Worm (Caenorhabditis elegans) whole organism, mixed stage, embryonic: ENCODE results near the gene C33F10.11.
A peak's percentile ranks its signal among the peaks of the same experiment; 100 is the strongest.

ENCODE experiments used
- M03D4.4 ChIP-seq: sonication (generic microtip); optimal IDR thresholded peaks from 2 replicates; lab custom pipeline; 2017; ENCODE audit warnings: mild to moderate bottlenecking, missing genetic modification characterization, missing compliant biosample characterization
- bed-3 ChIP-seq: fragments of 200-800 bp; sonication (Bioruptor generic); optimal IDR thresholded peaks from 3 replicates; lab custom pipeline; 2018; ENCODE audit warnings: mild to moderate bottlenecking, missing genetic modification characterization, moderate library complexity, missing compliant biosample characterization
- blmp-1 ChIP-seq: fragments of 150-350 bp; optimal IDR thresholded peaks from 2 replicates; lab custom pipeline; 2014; ENCODE audit warnings: missing biosample characterization, missing genetic modification characterization
- ceh-83 ChIP-seq: fragments of 200-800 bp; sonication (Bioruptor generic); optimal IDR thresholded peaks from 2 replicates; lab custom pipeline; 2018; ENCODE audit warnings: mild to moderate bottlenecking, missing genetic modification characterization, missing compliant biosample characterization
- ces-1 ChIP-seq: fragments of 150-350 bp; optimal IDR thresholded peaks from 2 replicates; lab custom pipeline; 2014; ENCODE audit warnings: missing biosample characterization, missing genetic modification reagents, missing genetic modification characterization
- cnd-1 ChIP-seq: fragments of 200-800 bp; sonication (Bioruptor generic); optimal IDR thresholded peaks from 2 replicates; lab custom pipeline; 2018; ENCODE audit warnings: mild to moderate bottlenecking, missing genetic modification characterization, missing compliant biosample characterization
- drap-1 ChIP-seq: fragments of 200-800 bp; sonication (Bioruptor generic); optimal IDR thresholded peaks from 3 replicates; lab custom pipeline; 2018; ENCODE audit warnings: mild to moderate bottlenecking, missing genetic modification characterization, missing compliant biosample characterization
- elt-1 ChIP-seq: sonication (generic microtip); optimal IDR thresholded peaks from 2 replicates; lab custom pipeline; 2017; ENCODE audit warnings: missing genetic modification characterization, mild to moderate bottlenecking, missing compliant biosample characterization, antibody characterized with exemption, moderate library complexity, borderline replicate concordance; ENCODE audit not compliant: insufficient read depth
- elt-3 ChIP-seq: fragments of 150-350 bp; optimal IDR thresholded peaks from 2 replicates; lab custom pipeline; 2014; ENCODE audit warnings: missing biosample characterization, missing genetic modification characterization
- flh-1 ChIP-seq: fragments of 200-800 bp; sonication (Bioruptor generic); optimal IDR thresholded peaks from 2 replicates; lab custom pipeline; 2018; ENCODE audit warnings: mild to moderate bottlenecking, missing genetic modification characterization, moderate library complexity, missing compliant biosample characterization
- ham-2 ChIP-seq: fragments of 200-800 bp; sonication (Bioruptor generic); optimal IDR thresholded peaks from 2 replicates; lab custom pipeline; 2018; ENCODE audit warnings: mild to moderate bottlenecking, missing genetic modification characterization, missing compliant biosample characterization
- hlh-1 ChIP-seq: fragments of 150-350 bp; optimal IDR thresholded peaks from 2 replicates; lab custom pipeline; 2014; ENCODE audit warnings: missing biosample characterization, missing genetic modification reagents, missing genetic modification characterization
- lin-13 ChIP-seq: fragments of 150-350 bp; optimal IDR thresholded peaks from 2 replicates; lab custom pipeline; 2014; ENCODE audit warnings: missing biosample characterization, missing genetic modification characterization
- lin-32 ChIP-seq: fragments of 200-800 bp; sonication (Bioruptor generic); optimal IDR thresholded peaks from 2 replicates; lab custom pipeline; 2018; ENCODE audit warnings: mild to moderate bottlenecking, missing genetic modification characterization, missing compliant biosample characterization
- lsy-2 ChIP-seq: fragments of 150-350 bp; optimal IDR thresholded peaks from 2 replicates; lab custom pipeline; 2014; ENCODE audit warnings: missing biosample characterization, missing genetic modification characterization
- mep-1 ChIP-seq: fragments of 150-350 bp; optimal IDR thresholded peaks from 2 replicates; lab custom pipeline; 2017; ENCODE audit warnings: missing biosample characterization, missing genetic modification reagents, missing genetic modification characterization, inconsistent platforms
- mls-2 ChIP-seq: sonication (generic microtip); optimal IDR thresholded peaks from 2 replicates; lab custom pipeline; 2016; ENCODE audit warnings: mild to moderate bottlenecking, missing genetic modification characterization, moderate library complexity, missing compliant biosample characterization
- nhr-12 ChIP-seq: fragments of 150-350 bp; optimal IDR thresholded peaks from 2 replicates; lab custom pipeline; 2014; ENCODE audit warnings: missing biosample characterization, missing genetic modification characterization
- nhr-2 ChIP-seq: fragments of 150-350 bp; optimal IDR thresholded peaks from 2 replicates; lab custom pipeline; 2014; ENCODE audit warnings: missing biosample characterization, missing genetic modification characterization
- nhr-237 ChIP-seq: fragments of 150-350 bp; optimal IDR thresholded peaks from 2 replicates; lab custom pipeline; 2014; ENCODE audit warnings: missing biosample characterization, missing genetic modification characterization
- nhr-28 ChIP-seq: fragments of 150-350 bp; optimal IDR thresholded peaks from 2 replicates; lab custom pipeline; 2014; ENCODE audit warnings: missing biosample characterization, missing genetic modification characterization
- nhr-76 ChIP-seq: sonication (generic microtip); optimal IDR thresholded peaks from 2 replicates; lab custom pipeline; 2017; ENCODE audit warnings: missing biosample characterization, missing genetic modification characterization
- pha-4 ChIP-seq: fragments of 150-350 bp; optimal IDR thresholded peaks from 2 replicates; lab custom pipeline; 2018; ENCODE audit warnings: missing biosample characterization, missing genetic modification reagents, missing genetic modification characterization
- sem-2 ChIP-seq: fragments of 200-800 bp; sonication (Bioruptor generic); optimal IDR thresholded peaks from 2 replicates; lab custom pipeline; 2018; ENCODE audit warnings: mild to moderate bottlenecking, missing genetic modification characterization, missing compliant biosample characterization
- sptf-1 ChIP-seq: sonication (generic microtip); optimal IDR thresholded peaks from 2 replicates; lab custom pipeline; 2017; ENCODE audit warnings: mild to moderate bottlenecking, missing genetic modification characterization, moderate library complexity, missing compliant biosample characterization
- tbx-8 ChIP-seq: fragments of 200-800 bp; sonication (Bioruptor generic); optimal IDR thresholded peaks from 2 replicates; lab custom pipeline; 2018; ENCODE audit warnings: mild to moderate bottlenecking, missing genetic modification characterization, moderate library complexity, missing compliant biosample characterization
- unc-120 ChIP-seq: sonication (generic microtip); optimal IDR thresholded peaks from 2 replicates; lab custom pipeline; 2017; ENCODE audit warnings: missing genetic modification characterization, missing compliant biosample characterization; ENCODE audit not compliant: poor library complexity, severe bottlenecking
- unc-39 ChIP-seq: fragments of 150-350 bp; optimal IDR thresholded peaks from 2 replicates; lab custom pipeline; 2014; ENCODE audit warnings: missing biosample characterization, missing genetic modification characterization
- unc-62 ChIP-seq: fragments of 150-350 bp; optimal IDR thresholded peaks from 2 replicates; lab custom pipeline; 2014; ENCODE audit warnings: missing biosample characterization, missing genetic modification reagents, missing genetic modification characterization
- zip-8 ChIP-seq: fragments of 150-350 bp; optimal IDR thresholded peaks from 2 replicates; lab custom pipeline; 2014; ENCODE audit warnings: missing biosample characterization, missing genetic modification characterization
- ztf-11 ChIP-seq: fragments of 150-350 bp; optimal IDR thresholded peaks from 2 replicates; lab custom pipeline; 2014; ENCODE audit warnings: missing biosample characterization, missing genetic modification characterization

C33F10.11 gene

DNA sequence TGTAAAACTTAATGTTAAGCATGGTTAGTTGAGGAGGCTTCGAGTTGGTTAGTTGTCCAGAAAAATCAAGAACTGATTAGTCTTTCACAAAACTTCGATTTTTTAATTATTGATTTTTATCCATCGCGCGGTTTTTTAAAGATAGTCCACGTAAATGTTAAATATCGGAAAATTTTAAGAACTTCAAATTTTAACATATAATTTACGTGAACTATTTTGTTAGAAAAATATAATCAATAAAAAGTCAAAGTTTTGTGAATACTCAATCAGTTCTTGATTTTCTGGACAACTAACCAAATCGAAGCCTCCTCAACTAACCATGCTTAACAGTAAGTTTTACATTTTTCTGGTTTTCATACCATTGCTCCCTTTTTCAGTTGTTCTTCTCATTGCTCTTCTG is at the start of gene C33F10.11, which contains the start of gene C33F10.1:
TSS of gene C33F10.11 (minus strand) at position 101 of the 400 bp plus-strand sequence.
TSS of gene C33F10.1 (plus strand) at position 263 of the 400 bp plus-strand sequence.
- TF ChIP-seq unc-39 (no peak), ces-1 (no peak)

DNA sequence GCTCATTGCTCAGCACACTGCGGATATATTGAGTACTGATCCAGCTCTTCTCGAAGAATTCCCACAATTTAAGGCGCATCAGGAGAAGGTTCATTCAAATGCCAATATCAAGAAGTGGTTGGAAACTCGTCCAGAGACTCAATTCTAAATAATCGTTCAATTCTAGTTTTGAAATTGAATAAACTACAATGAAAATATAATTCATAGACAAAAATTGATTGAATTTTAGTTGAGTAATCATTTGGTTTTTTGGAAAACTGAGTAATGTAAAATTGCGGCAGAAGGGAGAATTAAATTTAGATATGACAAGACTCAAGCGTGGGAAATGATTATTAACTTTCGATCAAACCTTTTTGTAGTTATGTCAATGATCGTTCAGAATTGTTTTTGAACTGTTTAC is 49.7 kb upstream of the C33F10.11 start:
- TF ChIP-seq elt-1 (tag; lab: Kevin White, UChicago) (no peak), ces-1 (no peak), nhr-237 (tag; lab: Kevin White, UChicago) (no peak), ceh-83 (GFP tag; lab: Kevin White, UChicago) (no peak), pha-4 (tag; lab: Kevin White, UChicago) (no peak), unc-120 (tag; lab: Kevin White, UChicago) (no peak), cnd-1 (tag; lab: Kevin White, UChicago) (no peak), unc-39 (no peak), drap-1 (GFP tag; lab: Kevin White, UChicago) (no peak), tbx-8 (no peak), blmp-1 (tag; lab: Kevin White, UChicago) (no peak)
- TF ChIP-seq, all 35 proteins: peak for 0

DNA sequence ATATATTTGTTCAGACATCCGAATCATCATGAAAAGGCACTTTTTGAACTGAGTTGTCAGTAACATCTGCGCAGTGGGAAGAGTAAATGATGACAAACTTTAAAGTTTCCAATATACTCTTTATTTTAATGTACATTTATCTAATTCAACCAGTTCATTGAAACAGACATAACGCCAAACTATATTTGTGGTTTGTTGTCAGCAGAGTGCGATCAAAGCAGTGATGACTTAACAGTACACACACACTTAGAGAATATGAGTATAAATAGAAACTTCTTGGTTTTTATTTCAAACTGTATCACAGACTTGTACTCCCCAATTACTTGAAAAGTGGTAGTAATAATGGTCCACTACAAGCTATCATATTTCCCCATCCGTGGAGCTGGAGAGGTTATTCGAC is 48.8 kb upstream of the C33F10.11 start, which contains the start of gene gst-8:
TSS of gene gst-8 (plus strand) at position 301 of the 400 bp plus-strand sequence.
- TF ChIP-seq lsy-2 (no peak), nhr-28 (tag; lab: Kevin White, UChicago) (no peak), flh-1 (no peak), sem-2 (no peak), lin-32 (GFP tag; lab: Kevin White, UChicago) (no peak), tbx-8 (no peak), bed-3 (GFP tag; lab: Kevin White, UChicago) (no peak), ham-2 (GFP tag; lab: Kevin White, UChicago) (no peak), unc-62 (GFP tag; lab: Kevin White, UChicago) (no peak), elt-3 (tag; lab: Kevin White, UChicago) (no peak), mep-1 (tag; lab: Kevin White, UChicago) (no peak), pha-4 (tag; lab: Kevin White, UChicago) (no peak), ztf-11 (no peak), lin-13 (no peak), sptf-1 (no peak)

DNA sequence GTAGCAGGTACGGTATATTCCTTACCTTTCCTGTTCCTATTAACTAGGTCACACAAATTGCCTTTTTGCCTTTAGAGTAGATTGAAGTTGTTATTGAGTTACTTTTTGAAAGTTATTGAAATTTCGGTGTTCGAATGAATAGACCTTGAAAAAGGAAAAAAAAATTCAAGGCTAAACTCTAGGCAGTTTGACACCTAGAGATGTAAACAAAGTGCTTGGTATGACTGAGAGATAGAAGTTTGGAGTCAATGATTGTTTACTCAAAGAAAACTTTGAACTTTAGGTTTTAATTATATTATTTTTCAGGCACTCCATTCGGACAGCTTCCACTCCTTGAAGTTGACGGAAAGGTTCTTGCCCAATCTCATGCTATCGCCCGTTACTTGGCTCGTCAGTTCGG is 47.8 kb upstream of the C33F10.11 start:
- no peak for TF ChIP-seq nhr-237 (tag; lab: Kevin White, UChicago)
- no peak for TF ChIP-seq blmp-1 (tag; lab: Kevin White, UChicago)
- no peak for TF ChIP-seq flh-1
- TF ChIP-seq zip-8 (tag; lab: Kevin White, UChicago), result no peak
- no peak for TF ChIP-seq sptf-1
- no peak for TF ChIP-seq unc-39
- no peak for TF ChIP-seq M03D4.4 (tag; lab: Kevin White, UChicago)
- no peak for TF ChIP-seq cnd-1 (tag; lab: Kevin White, UChicago)
- TF ChIP-seq nhr-12 (tag; lab: Kevin White, UChicago), result no peak
- no peak for TF ChIP-seq nhr-28 (tag; lab: Kevin White, UChicago)
- no peak for TF ChIP-seq bed-3 (GFP tag; lab: Kevin White, UChicago)
- TF ChIP-seq mls-2 (tag; lab: Kevin White, UChicago), result no peak
- no peak for TF ChIP-seq nhr-2 (tag; lab: Kevin White, UChicago)
- no peak for TF ChIP-seq unc-62 (GFP tag; lab: Kevin White, UChicago)
- no peak for TF ChIP-seq hlh-1
- TF ChIP-seq ztf-11, result no peak
- TF ChIP-seq lsy-2, result no peak
- no peak for TF ChIP-seq ces-1

- TF ChIP-seq lin-32 (GFP tag; lab: Kevin White, UChicago) (no peak), nhr-237 (tag; lab: Kevin White, UChicago) (no peak), nhr-76 (tag; lab: Kevin White, UChicago) (no peak), unc-39 (no peak), pha-4 (tag; lab: Kevin White, UChicago) (peak; percentile 31)
Measured at ce11 chrII:4881727-4882126, 47.1 kb upstream of the C33F10.11 start, which contains the start of gene gst-7. Gene gst-7, plus strand, starts transcription at chrII:4882062.
